Worm (Caenorhabditis elegans): ENCODE measurements around the gene str-18.

str-18 gene

ce11 chrV:15715636-15716035 is 26.1 kb downstream of the str-18 start:
- TF ChIP-seq unc-62 (GFP tag; optimal IDR thresholded peaks at IDR 0.05 in 1 of 2) = peak in 1 of 2 experiments; percentile 54
- TF ChIP-seq unc-62 (tag; optimal IDR thresholded peaks at IDR 0.05) = no peak
- TF ChIP-seq mdl-1 (tag; optimal IDR thresholded peaks at IDR 0.05) = peak in 1 of 2 experiments; percentile 11
- no peak for TF ChIP-seq fkh-10 (GFP tag; optimal IDR thresholded peaks at IDR 0.05)
- peak in 1 of 2 experiments; percentile 83 for TF ChIP-seq daf-16 (GFP tag; optimal IDR thresholded peaks at IDR 0.05)
- peak; percentile 94 for TF ChIP-seq daf-16 (tag; optimal IDR thresholded peaks at IDR 0.05)
- TF ChIP-seq nhr-76 (tag; optimal IDR thresholded peaks at IDR 0.05) = no peak
- TF ChIP-seq dve-1 (tag; optimal IDR thresholded peaks at IDR 0.05; ENCODE audit: insufficient read depth) = peak; percentile 27
- TF ChIP-seq skn-1 (tag; optimal IDR thresholded peaks at IDR 0.05) = no peak
- TF ChIP-seq lin-13 (GFP tag; optimal IDR thresholded peaks at IDR 0.05) = no peak
- no peak for TF ChIP-seq F44E2.7 (GFP tag; IDR thresholded peaks at IDR 0.05)

- TF ChIP-seq arid-1 (GFP tag; conservative IDR thresholded peaks at IDR 0.05) (no peak), ceh-20 (GFP tag; IDR thresholded peaks at IDR 0.05) (no peak), hlh-30 (tag; optimal IDR thresholded peaks at IDR 0.05; ENCODE audit: insufficient read depth) (peak; percentile 39), gei-8 (GFP tag; optimal IDR thresholded peaks at IDR 0.05) (no peak), sdz-12 (GFP tag; optimal IDR thresholded peaks at IDR 0.05) (no peak), daf-16 (GFP tag; optimal IDR thresholded peaks at IDR 0.05) (no peak), daf-16 (tag; optimal IDR thresholded peaks at IDR 0.05) (peak; percentile 84), lir-3 (tag; optimal IDR thresholded peaks at IDR 0.05) (no peak), ceh-32 (tag; optimal IDR thresholded peaks at IDR 0.05; ENCODE audit: poor library complexity) (no peak), dve-1 (tag; optimal IDR thresholded peaks at IDR 0.05; ENCODE audit: insufficient read depth) (peak; percentile 66), egl-43 (GFP tag; IDR thresholded peaks at IDR 0.05) (no peak), unc-130 (GFP tag; optimal IDR thresholded peaks at IDR 0.05) (no peak)
These were observed 29.4 kb downstream of the str-18 start for ce11 chrV:15712385-15712784.

- TF ChIP-seq daf-16 (GFP tag; optimal IDR thresholded peaks at IDR 0.05) (no peak), daf-16 (tag; optimal IDR thresholded peaks at IDR 0.05) (no peak), ztf-7 (tag; optimal IDR thresholded peaks at IDR 0.05) (no peak), saeg-2 (GFP tag; IDR thresholded peaks at IDR 0.05) (no peak)
These were observed 29.9 kb downstream of the str-18 start, which contains the start of gene str-101 for ce11 chrV:15711898-15712297. Gene str-101 (minus strand): TSS chrV:15711998.

- TF ChIP-seq hmg-1.1 (GFP tag; IDR thresholded peaks at IDR 0.05) (no peak), nhr-6 (tag; optimal IDR thresholded peaks at IDR 0.05) (no peak), zag-1 (tag; optimal IDR thresholded peaks at IDR 0.05) (no peak), egl-43 (GFP tag; IDR thresholded peaks at IDR 0.05) (no peak), F44E2.7 (GFP tag; IDR thresholded peaks at IDR 0.05) (no peak), set-16 (GFP tag; IDR thresholded peaks at IDR 0.05) (no peak), duxl-1 (tag; optimal IDR thresholded peaks at IDR 0.05; ENCODE audit: poor library complexity) (no peak), lin-13 (GFP tag; optimal IDR thresholded peaks at IDR 0.05) (no peak), unc-62 (GFP tag; optimal IDR thresholded peaks at IDR 0.05 in 1 of 2) (no peak), unc-62 (tag; optimal IDR thresholded peaks at IDR 0.05) (no peak), lin-39 (tag; optimal IDR thresholded peaks at IDR 0.05) (no peak), dpl-1 (GFP tag; optimal IDR thresholded peaks at IDR 0.05) (no peak), jun-1 (tag; optimal IDR thresholded peaks at IDR 0.05) (no peak), ceh-44 (GFP tag; IDR thresholded peaks at IDR 0.05) (no peak), egl-27 (tag; optimal IDR thresholded peaks at IDR 0.05) (no peak), ceh-28 (tag; optimal IDR thresholded peaks at IDR 0.05) (no peak), dmd-9 (GFP tag; IDR thresholded peaks at IDR 0.05) (no peak), arid-1 (GFP tag; conservative IDR thresholded peaks at IDR 0.05) (no peak), nhr-102 (tag; optimal IDR thresholded peaks at IDR 0.05) (no peak), spr-3 (GFP tag; optimal IDR thresholded peaks at IDR 0.05) (no peak)
These were observed 31.4 kb downstream of the str-18 start, which contains the start of gene Y6E2A.1 for ce11 chrV:15710401-15710800. Gene Y6E2A.1 (minus strand): TSS chrV:15710501.
